Worm (Caenorhabditis elegans) whole organism, L2 larva: Measurements from ENCODE around the gene str-108.

Experiments
- R02D3.7 ChIP-seq: fragments of 150-350 bp; optimal IDR thresholded peaks from 2 replicates; lab custom pipeline; 2014; ENCODE audit warnings: missing biosample characterization, missing genetic modification characterization
- ama-1 ChIP-seq: fragments of 150-350 bp; optimal IDR thresholded peaks from 2 replicates; lab custom pipeline; 2018; ENCODE audit warnings: inconsistent platforms
- egl-27 ChIP-seq: sonication (generic microtip); optimal IDR thresholded peaks from 3 replicates; lab custom pipeline; 2017; ENCODE audit warnings: missing biosample characterization, missing genetic modification reagents, missing genetic modification characterization
- fos-1 ChIP-seq: fragments of 150-350 bp; optimal IDR thresholded peaks from 2 replicates; lab custom pipeline; 2014; ENCODE audit warnings: missing biosample characterization, missing genetic modification characterization
- lin-11 ChIP-seq: fragments of 150-350 bp; sonication (generic microtip); optimal IDR thresholded peaks from 2 replicates; lab custom pipeline; 2014; ENCODE audit warnings: missing biosample characterization, missing genetic modification characterization, inconsistent platforms, mixed read lengths
- mab-5 ChIP-seq: fragments of 150-350 bp; optimal IDR thresholded peaks from 2 replicates; lab custom pipeline; 2014; ENCODE audit warnings: missing biosample characterization, missing genetic modification characterization
- nhr-11 ChIP-seq: fragments of 150-350 bp; optimal IDR thresholded peaks from 2 replicates; lab custom pipeline; 2014; ENCODE audit warnings: missing biosample characterization, missing genetic modification characterization
- nhr-237 ChIP-seq: fragments of 150-350 bp; optimal IDR thresholded peaks from 2 replicates; lab custom pipeline; 2014; ENCODE audit warnings: missing biosample characterization, missing genetic modification characterization
- skn-1 ChIP-seq: sonication (generic microtip); optimal IDR thresholded peaks from 2 replicates; lab custom pipeline; 2017; ENCODE audit warnings: missing biosample characterization, missing genetic modification characterization
- unc-55 ChIP-seq: fragments of 150-350 bp; sonication (generic microtip); optimal IDR thresholded peaks from 3 replicates; lab custom pipeline; 2014; ENCODE audit warnings: missing biosample characterization, missing genetic modification reagents, missing genetic modification characterization
- ztf-11 ChIP-seq: sonication (generic microtip); optimal IDR thresholded peaks from 2 replicates; lab custom pipeline; 2017; ENCODE audit warnings: missing biosample characterization, missing genetic modification characterization

ce11 chrV:16143066-16143581 lies 22.9 kb upstream of the str-108 start, which contains the start of gene fbxa-88:
- TF ChIP-seq fos-1 (tag; lab: Kevin White, UChicago) (peak; percentile 77), R02D3.7 (tag; lab: Kevin White, UChicago) (no peak), lin-11 (tag; lab: Kevin White, UChicago) (no peak), ztf-11 (tag; lab: Kevin White, UChicago) (no peak), ama-1 (lab: Kevin White, UChicago) (no peak), unc-55 (GFP tag; lab: Kevin White, UChicago) (no peak), nhr-237 (no peak), skn-1 (tag; lab: Kevin White, UChicago) (no peak), nhr-11 (tag; lab: Kevin White, UChicago) (no peak), egl-27 (tag; lab: Kevin White, UChicago) (no peak), mab-5 (tag; lab: Kevin White, UChicago) (no peak)
